Fruit fly (Drosophila melanogaster) whole organism, embryonic: ENCODE results near the gene drpr.

Source experiments
- CG17361 ChIP-seq: fragments of 200-800 bp; sonication (Bioruptor generic); IDR thresholded peaks from 3 replicates; pipeline ENCODE4 v1.3.6; 2022; ENCODE audit warnings: missing biosample characterization, missing genetic modification characterization
- CG32772 ChIP-seq: fragments of 200-800 bp; sonication (Bioruptor generic); IDR thresholded peaks from 2 replicates; pipeline ENCODE4 v1.3.6; 2022; ENCODE audit warnings: missing biosample characterization, missing genetic modification characterization
- CG6813 ChIP-seq: fragments of 200-800 bp; sonication (Bioruptor generic); optimal IDR thresholded peaks from 2 replicates; lab custom pipeline; 2017; ENCODE audit warnings: missing biosample characterization, missing genetic modification characterization, mild to moderate bottlenecking, moderate library complexity, missing genetic modification reagents
- Dbx ChIP-seq: fragments of 200-800 bp; sonication (Bioruptor generic); IDR thresholded peaks from 3 replicates; pipeline ENCODE4 v1.3.6; 2022; ENCODE audit warnings: missing biosample characterization, missing genetic modification characterization
- TFAM ChIP-seq: fragments of 200-800 bp; sonication (Bioruptor generic); optimal IDR thresholded peaks from 2 replicates; lab custom pipeline; 2017; ENCODE audit warnings: missing biosample characterization, missing genetic modification characterization, inconsistent platforms
- aop ChIP-seq: fragments of 200-800 bp; sonication (Bioruptor generic); IDR thresholded peaks from 2 replicates; pipeline ENCODE4 v1.3.6; 2022; ENCODE audit warnings: missing biosample characterization, missing genetic modification characterization
- org-1 ChIP-seq: fragments of 200-800 bp; sonication (Bioruptor generic); optimal IDR thresholded peaks from 2 replicates; lab custom pipeline; 2017; ENCODE audit warnings: missing biosample characterization, missing genetic modification characterization
- pb ChIP-seq: fragments of 200-800 bp; sonication (Bioruptor generic); optimal IDR thresholded peaks from 3 replicates; lab custom pipeline; 2016; ENCODE audit warnings: missing biosample characterization, missing genetic modification characterization
- slou ChIP-seq: fragments of 200-800 bp; sonication (Bioruptor generic); optimal IDR thresholded peaks from 3 replicates; lab custom pipeline; 2016; ENCODE audit warnings: missing biosample characterization, missing genetic modification characterization
- unpg ChIP-seq: fragments of 200-800 bp; sonication (Bioruptor generic); optimal IDR thresholded peaks from 3 replicates; lab custom pipeline; 2018; ENCODE audit warnings: missing biosample characterization, mild to moderate bottlenecking, missing genetic modification characterization, moderate library complexity

dm6 chr3L:1754935-1755334 lies 24.0 kb upstream of the drpr start:
- TF ChIP-seq TFAM (GFP tag; lab: Kevin White, UChicago) (no peak), slou (GFP tag; lab: Kevin White, UChicago) (no peak), CG6813 (no peak), Dbx (no peak), unpg (GFP tag; lab: Kevin White, UChicago) (no peak), org-1 (GFP tag; lab: Kevin White, UChicago) (no peak), pb (GFP tag; lab: Kevin White, UChicago) (no peak), aop (GFP tag; lab: Robert Waterston, UW) (no peak), CG17361 (no peak), CG32772 (no peak)
